Fruit fly (Drosophila melanogaster) whole organism, prepupa: Measurements from ENCODE around the gene CG13794.
A peak's percentile ranks its signal among the peaks of the same experiment; 100 is the strongest.

Experiments
- CG11902 ChIP-seq: fragments of 200-800 bp; sonication (Bioruptor generic); optimal IDR thresholded peaks from 3 replicates; lab custom pipeline; 2016; ENCODE audit warnings: missing biosample characterization, missing genetic modification characterization
- CG32006 ChIP-seq: fragments of 200-800 bp; sonication (Bioruptor generic); optimal IDR thresholded peaks from 3 replicates; lab custom pipeline; 2017; ENCODE audit warnings: missing biosample characterization, mild to moderate bottlenecking, missing genetic modification characterization
- CG3919 ChIP-seq: fragments of 200-800 bp; sonication (Bioruptor generic); optimal IDR thresholded peaks from 3 replicates; lab custom pipeline; 2016; ENCODE audit warnings: missing biosample characterization, missing genetic modification characterization
- CG6808 ChIP-seq: fragments of 200-800 bp; sonication (Bioruptor generic); optimal IDR thresholded peaks from 3 replicates; lab custom pipeline; 2017; ENCODE audit warnings: missing biosample characterization, missing genetic modification characterization, mild to moderate bottlenecking, moderate library complexity, missing genetic modification reagents
- CG6854 ChIP-seq: fragments of 200-800 bp; sonication (Bioruptor generic); optimal IDR thresholded peaks from 2 replicates; lab custom pipeline; 2017; ENCODE audit warnings: missing biosample characterization, mild to moderate bottlenecking, missing genetic modification characterization
- Eip75B ChIP-seq: fragments of 200-800 bp; sonication (Bioruptor generic); optimal IDR thresholded peaks from 3 replicates; lab custom pipeline; 2016; ENCODE audit warnings: missing biosample characterization, missing genetic modification characterization
- Eip78C ChIP-seq: fragments of 200-800 bp; sonication (Bioruptor generic); peaks from one replicate; lab custom pipeline; 2016; ENCODE audit warnings: missing biosample characterization, missing genetic modification characterization
- Hr38 ChIP-seq: sonication (Bioruptor generic); optimal IDR thresholded peaks from 2 replicates; lab custom pipeline; 2016; ENCODE audit warnings: missing biosample characterization, missing genetic modification characterization
- Sox102F ChIP-seq: fragments of 200-800 bp; sonication (Bioruptor generic); optimal IDR thresholded peaks from 2 replicates; lab custom pipeline; 2016; ENCODE audit warnings: missing biosample characterization, mild to moderate bottlenecking, missing genetic modification characterization
- cyc ChIP-seq: fragments of 200-800 bp; sonication (Bioruptor generic); optimal IDR thresholded peaks from 3 replicates; lab custom pipeline; 2016; ENCODE audit warnings: missing biosample characterization, missing genetic modification characterization
- fd85E ChIP-seq: fragments of 200-800 bp; sonication (Bioruptor generic); optimal IDR thresholded peaks from 3 replicates; lab custom pipeline; 2016; ENCODE audit warnings: missing biosample characterization, missing genetic modification characterization
- svp ChIP-seq: fragments of 200-800 bp; sonication (Bioruptor generic); peaks from one replicate; lab custom pipeline; 2016; ENCODE audit warnings: missing biosample characterization, missing genetic modification characterization

Gene CG13794

dm6 chr2L:7675754-7676178 is 46.9 kb downstream of the CG13794 start:
- TF ChIP-seq Eip75B (GFP tag; lab: Kevin White, UChicago) (peak; percentile 22), Hr38 (GFP tag; lab: Kevin White, UChicago) (no peak), Sox102F (GFP tag; lab: Kevin White, UChicago) (no peak), fd85E (GFP tag; lab: Kevin White, UChicago) (no peak), cyc (GFP tag; lab: Kevin White, UChicago) (no peak), svp (GFP tag; lab: Kevin White, UChicago) (peak; percentile 77), CG11902 (GFP tag; lab: Kevin White, UChicago) (no peak), CG32006 (GFP tag; lab: Kevin White, UChicago) (no peak), Eip78C (GFP tag; lab: Kevin White, UChicago) (peak; percentile 10)

dm6 chr2L:7675028-7675749 is 47.4 kb downstream of the CG13794 start, which contains the start of gene Slob:
Gene Slob (minus strand): TSS chr2L:7675078.
- TF ChIP-seq CG3919 = no peak
- TF ChIP-seq CG32006 (GFP tag; lab: Kevin White, UChicago) = no peak
- peak; percentile 26 for TF ChIP-seq Eip78C (GFP tag; lab: Kevin White, UChicago)
- TF ChIP-seq CG6808 (GFP tag; lab: Kevin White, UChicago) = no peak
- TF ChIP-seq CG6854 = no peak
